Worm (Caenorhabditis elegans): ENCODE measurements around the gene T28C6.8.
A peak's percentile ranks its signal among the peaks of the same experiment; 100 is the strongest.

The T28C6.8 gene

ce11 chrIV:8817639-8818038 lies 12.9 kb downstream of the T28C6.8 start, which contains the start of gene T28C6.10:
T28C6.10 (plus strand) TSS chrIV:8817939.
- no peak for TF ChIP-seq pqm-1 (tag; optimal IDR thresholded peaks at IDR 0.05)
- no peak for TF ChIP-seq sptf-1 (tag; optimal IDR thresholded peaks at IDR 0.05)
- no peak for TF ChIP-seq sup-37 (GFP tag; optimal IDR thresholded peaks at IDR 0.05)
- no peak for TF ChIP-seq ztf-4 (tag; optimal IDR thresholded peaks at IDR 0.05)

ce11 chrIV:8816617-8817016 lies 13.9 kb downstream of the T28C6.8 start:
- TF ChIP-seq alr-1 (tag; optimal IDR thresholded peaks at IDR 0.05; ENCODE audit: borderline replicate concordance) (no peak), nhr-84 (tag; optimal IDR thresholded peaks at IDR 0.05) (no peak), snpc-4 (tag; optimal IDR thresholded peaks at IDR 0.05) (no peak), isw-1 (GFP tag; IDR thresholded peaks at IDR 0.05) (no peak), mef-2 (tag; optimal IDR thresholded peaks at IDR 0.05) (no peak), fos-1 (tag; optimal IDR thresholded peaks at IDR 0.05) (no peak), skn-1 (tag; optimal IDR thresholded peaks at IDR 0.05) (no peak), hpl-2 (GFP tag; optimal IDR thresholded peaks at IDR 0.05) (no peak), lin-35 (GFP tag; optimal IDR thresholded peaks at IDR 0.05) (no peak), unc-130 (tag; optimal IDR thresholded peaks at IDR 0.05) (no peak), unc-30 (tag; optimal IDR thresholded peaks at IDR 0.05) (no peak), egl-13 (tag; optimal IDR thresholded peaks at IDR 0.05) (no peak)

- TF ChIP-seq blmp-1 (tag; optimal IDR thresholded peaks at IDR 0.05) (peak; percentile 11), swsn-7 (tag; optimal IDR thresholded peaks at IDR 0.05) (no peak), nhr-71 (tag; optimal IDR thresholded peaks at IDR 0.05) (peak; percentile 5), nhr-85 (tag) (peak; percentile 71), ama-1 (optimal IDR thresholded peaks at IDR 0.05) (no peak), snu-23 (GFP tag; optimal IDR thresholded peaks at IDR 0.05) (peak; percentile 2), aha-1 (tag; optimal IDR thresholded peaks at IDR 0.05) (no peak), elt-3 (tag; optimal IDR thresholded peaks at IDR 0.05) (peak in 1 of 6 experiments; percentile 1)
Observed at ce11 chrIV:8816029-8816428, 14.5 kb downstream of the T28C6.8 start, which contains the start of gene grsp-2. grsp-2 (plus strand) TSS chrIV:8816329.

- peak; percentile 13 for TF ChIP-seq nhr-90 (tag; optimal IDR thresholded peaks at IDR 0.05; ENCODE audit: poor library complexity)
- TF ChIP-seq skn-1 (tag; optimal IDR thresholded peaks at IDR 0.05) = no peak
- TF ChIP-seq nhr-85 (tag) = peak; percentile 84
- no peak for TF ChIP-seq mdl-1 (tag; optimal IDR thresholded peaks at IDR 0.05)
- peak; percentile 63 for TF ChIP-seq blmp-1 (tag; optimal IDR thresholded peaks at IDR 0.05)
- TF ChIP-seq snu-23 (GFP tag; optimal IDR thresholded peaks at IDR 0.05) = peak; percentile 51
- TF ChIP-seq lsy-2 (tag; optimal IDR thresholded peaks at IDR 0.05) = peak in 1 of 2 experiments; percentile 31
- TF ChIP-seq lin-35 (GFP tag; optimal IDR thresholded peaks at IDR 0.05) = peak in 1 of 2 experiments; percentile 18
- TF ChIP-seq nhr-20 (tag; optimal IDR thresholded peaks at IDR 0.05) = peak; percentile 59
- peak in 4 of 6 experiments; percentile 17 to 84 (median 32) for TF ChIP-seq elt-3 (tag; optimal IDR thresholded peaks at IDR 0.05)
- TF ChIP-seq nhr-71 (tag; optimal IDR thresholded peaks at IDR 0.05) = peak; percentile 41
- TF ChIP-seq swsn-7 (tag; optimal IDR thresholded peaks at IDR 0.05) = no peak
- peak; percentile 64 for TF ChIP-seq lin-14 (GFP tag; optimal IDR thresholded peaks at IDR 0.05)
Observed at ce11 chrIV:8815162-8815561, 15.4 kb downstream of the T28C6.8 start.

- peak; percentile 60 for TF ChIP-seq lin-14 (GFP tag; optimal IDR thresholded peaks at IDR 0.05)
- peak; percentile 12 for TF ChIP-seq snu-23 (GFP tag; optimal IDR thresholded peaks at IDR 0.05)
- peak; percentile 0 to 57 for TF ChIP-seq lsy-2 (tag; optimal IDR thresholded peaks at IDR 0.05)
- peak; percentile 66 for TF ChIP-seq nhr-71 (tag; optimal IDR thresholded peaks at IDR 0.05)
- peak; percentile 27 for TF ChIP-seq lir-3 (tag; optimal IDR thresholded peaks at IDR 0.05; ENCODE audit: poor library complexity)
- no peak for TF ChIP-seq blmp-1 (tag; optimal IDR thresholded peaks at IDR 0.05)
- no peak for TF ChIP-seq ces-1 (GFP tag; optimal IDR thresholded peaks at IDR 0.05)
- TF ChIP-seq fkh-8 (tag; optimal IDR thresholded peaks at IDR 0.05) = no peak
- TF ChIP-seq egl-27 (tag; optimal IDR thresholded peaks at IDR 0.05) = no peak
- peak; percentile 42 for TF ChIP-seq nhr-19 (GFP tag; conservative IDR thresholded peaks at IDR 0.05)
- peak; percentile 56 for TF ChIP-seq rnt-1 (tag; optimal IDR thresholded peaks at IDR 0.05)
- TF ChIP-seq ama-1 (optimal IDR thresholded peaks at IDR 0.05) = no peak
- no peak for TF ChIP-seq efl-3 (GFP tag; optimal IDR thresholded peaks at IDR 0.05)
- TF ChIP-seq lin-39 (tag; optimal IDR thresholded peaks at IDR 0.05) = peak; percentile 16
- TF ChIP-seq efl-1 (optimal IDR thresholded peaks at IDR 0.05) = peak; percentile 15 to 18
- peak in 1 of 2 experiments; percentile 52 for TF ChIP-seq efl-1 (GFP tag; optimal IDR thresholded peaks at IDR 0.05 in 1 of 2)
Observed at ce11 chrIV:8813614-8814013, 16.9 kb downstream of the T28C6.8 start, which contains the start of gene exc-5. exc-5 (minus strand) TSS chrIV:8813670.
